Fruit fly (Drosophila melanogaster) whole organism, prepupa: ENCODE data around the gene CG13403.

Source experiments
- Blimp-1 ChIP-seq: fragments of 200-800 bp; sonication (Bioruptor generic); optimal IDR thresholded peaks from 3 replicates; lab custom pipeline; 2017; ENCODE audit warnings: missing biosample characterization, missing genetic modification characterization, mild to moderate bottlenecking, moderate library complexity, missing genetic modification reagents
- CG11762 ChIP-seq: fragments of 200-800 bp; sonication (Bioruptor generic); optimal IDR thresholded peaks from 3 replicates; lab custom pipeline; 2016; ENCODE audit warnings: missing biosample characterization, missing genetic modification characterization; ENCODE audit not compliant: insufficient read depth
- CG11902 ChIP-seq: fragments of 200-800 bp; sonication (Bioruptor generic); optimal IDR thresholded peaks from 3 replicates; lab custom pipeline; 2016; ENCODE audit warnings: missing biosample characterization, missing genetic modification characterization
- CG15336 ChIP-seq: fragments of 200-800 bp; sonication (Bioruptor generic); IDR thresholded peaks from 2 replicates; pipeline ENCODE4 v1.3.6; 2022; ENCODE audit warnings: missing biosample characterization, missing genetic modification characterization
- CG34406 ChIP-seq: fragments of 200-800 bp; sonication (Bioruptor generic); optimal IDR thresholded peaks from 3 replicates; lab custom pipeline; 2016; ENCODE audit warnings: missing biosample characterization, missing genetic modification characterization
- CG8319 ChIP-seq: fragments of 200-800 bp; sonication (Bioruptor generic); optimal IDR thresholded peaks from 3 replicates; lab custom pipeline; 2016; ENCODE audit warnings: missing biosample characterization, missing genetic modification characterization
- CG8632 ChIP-seq: fragments of 200-800 bp; sonication (Bioruptor generic); optimal IDR thresholded peaks from 3 replicates; lab custom pipeline; 2016; ENCODE audit warnings: missing biosample characterization, missing genetic modification characterization
- Gug ChIP-seq: fragments of 200-800 bp; sonication (Bioruptor generic); IDR thresholded peaks from 2 replicates; pipeline ENCODE4 v1.3.6; 2022; ENCODE audit warnings: missing biosample characterization, missing genetic modification characterization
- OdsH ChIP-seq: fragments of 200-800 bp; sonication (Bioruptor generic); optimal IDR thresholded peaks from 3 replicates; lab custom pipeline; 2016; ENCODE audit warnings: missing biosample characterization, missing genetic modification characterization
- achi ChIP-seq: fragments of 200-800 bp; sonication (Bioruptor generic); optimal IDR thresholded peaks from 3 replicates; lab custom pipeline; 2016; ENCODE audit warnings: missing biosample characterization, missing genetic modification characterization
- fd85E ChIP-seq: fragments of 200-800 bp; sonication (Bioruptor generic); optimal IDR thresholded peaks from 3 replicates; lab custom pipeline; 2016; ENCODE audit warnings: missing biosample characterization, missing genetic modification characterization
- net ChIP-seq: fragments of 200-800 bp; sonication (Bioruptor generic); optimal IDR thresholded peaks from 3 replicates; lab custom pipeline; 2016; ENCODE audit warnings: missing biosample characterization, missing genetic modification characterization
- spab ChIP-seq: fragments of 200-800 bp; sonication (Bioruptor generic); optimal IDR thresholded peaks from 2 replicates; lab custom pipeline; 2017; ENCODE audit warnings: missing biosample characterization, mild to moderate bottlenecking, missing genetic modification characterization, missing genetic modification reagents
- topi ChIP-seq: fragments of 200-800 bp; sonication (Bioruptor generic); optimal IDR thresholded peaks from 3 replicates; lab custom pipeline; 2016; ENCODE audit warnings: missing biosample characterization, missing genetic modification characterization

dm6 chrX:14221182-14221581 lies 29.4 kb upstream of the CG13403 start:
- no peak for TF ChIP-seq achi
- no peak for TF ChIP-seq CG8319
- no peak for TF ChIP-seq OdsH (GFP tag; lab: Kevin White, UChicago)
- no peak for TF ChIP-seq fd85E (GFP tag; lab: Kevin White, UChicago)
- no peak for TF ChIP-seq CG11902 (GFP tag; lab: Kevin White, UChicago)
- TF ChIP-seq CG15336: no peak
- no peak for TF ChIP-seq Blimp-1 (GFP tag; lab: Kevin White, UChicago)
- TF ChIP-seq CG11762: no peak
- TF ChIP-seq topi (GFP tag; lab: Kevin White, UChicago): no peak
- TF ChIP-seq net: no peak
- no peak for TF ChIP-seq spab (GFP tag; lab: Kevin White, UChicago)
- no peak for TF ChIP-seq CG8632
- TF ChIP-seq CG34406 (GFP tag; lab: Kevin White, UChicago): no peak
- no peak for TF ChIP-seq Gug (GFP tag; lab: Robert Waterston, UW)
